Fruit fly (Drosophila melanogaster): ENCODE measurements around the gene CG45067.

Gene CG45067

dm6 chr3L:3083329-3084083 is 30.8 kb downstream of the CG45067 start (continued):
- TF ChIP-seq mam (GFP tag; optimal IDR thresholded peaks at IDR 0.05) (no peak), Hr39 (optimal IDR thresholded peaks at IDR 0.05) (no peak), tgo (GFP tag; IDR thresholded peaks at IDR 0.05) (no peak), cas (GFP tag; IDR thresholded peaks at IDR 0.05) (no peak), CG6654 (GFP tag; optimal IDR thresholded peaks at IDR 0.05) (peak; percentile 7), trem (tag; optimal IDR thresholded peaks at IDR 0.05) (no peak), CG2199 (GFP tag; IDR thresholded peaks at IDR 0.05) (peak; percentile 91; the same call in 2 of the 3 replicates), CG16779 (GFP tag; IDR thresholded peaks at IDR 0.05) (0 out of 2 replicates have a peak, but pooled peaks have one; percentile 50), YL-1 (GFP tag; optimal IDR thresholded peaks at IDR 0.05) (peak; percentile 2), cg (GFP tag; optimal IDR thresholded peaks at IDR 0.05) (no peak), da (GFP tag; optimal IDR thresholded peaks at IDR 0.05) (no peak), CG9609 (GFP tag; optimal IDR thresholded peaks at IDR 0.05) (peak; percentile 31), sens (GFP tag) (peak; percentile 82), CG7987 (GFP tag; optimal IDR thresholded peaks at IDR 0.05) (peak; percentile 51), Dip3 (GFP tag; optimal IDR thresholded peaks at IDR 0.05) (no peak), Vsx1 (GFP tag; optimal IDR thresholded peaks at IDR 0.05) (peak; percentile 85), Hey (tag; optimal IDR thresholded peaks at IDR 0.05) (peak; percentile 69), NC2β (GFP tag; optimal IDR thresholded peaks at IDR 0.05) (peak; percentile 36), Atf3 (GFP tag; optimal IDR thresholded peaks at IDR 0.05) (peak; percentile 28), Ptx1 (GFP tag; IDR thresholded peaks at IDR 0.05) (0 out of 2 replicates have a peak, but pooled peaks have one; percentile 31), pita (GFP tag; optimal IDR thresholded peaks at IDR 0.05) (no peak), so (GFP tag; IDR thresholded peaks at IDR 0.05) (no peak), CG13424 (tag; optimal IDR thresholded peaks at IDR 0.05) (peak; percentile 25), vfl (GFP tag; optimal IDR thresholded peaks at IDR 0.05) (no peak), CG15011 (GFP tag; optimal IDR thresholded peaks at IDR 0.05) (peak; percentile 20), CG14014 (GFP tag; IDR thresholded peaks at IDR 0.05) (peak; percentile 14; the same call in 1 of the 2 replicates), vnd (GFP tag; IDR thresholded peaks at IDR 0.05; ENCODE audit: partially characterized antibody) (no peak; the same call in 2 of the 3 replicates), Dref (GFP tag; IDR thresholded peaks at IDR 0.05) (peak; percentile 49), CG6689 (GFP tag; IDR thresholded peaks at IDR 0.05) (peak; percentile 54; the same call in 1 of the 2 replicates), Doc3 (GFP tag; IDR thresholded peaks at IDR 0.05; ENCODE audit: partially characterized antibody) (no peak), CG17359 (tag; optimal IDR thresholded peaks at IDR 0.05) (peak; percentile 37), HLH3B (GFP tag; IDR thresholded peaks at IDR 0.05) (peak; percentile 47; the same call in 1 of the 2 replicates), CG30403 (GFP tag; optimal IDR thresholded peaks at IDR 0.05) (no peak), klu (GFP tag; IDR thresholded peaks at IDR 0.05) (no peak), Fer3 (tag; optimal IDR thresholded peaks at IDR 0.05) (no peak), al (GFP tag; IDR thresholded peaks at IDR 0.05) (no peak), CG4820 (GFP tag; optimal IDR thresholded peaks at IDR 0.05) (peak; percentile 59), eve (GFP tag; optimal IDR thresholded peaks at IDR 0.05) (peak in 1 of 2 experiments; percentile 77), salm (tag; optimal IDR thresholded peaks at IDR 0.05) (peak; percentile 24), tin (GFP tag; optimal IDR thresholded peaks at IDR 0.05) (no peak), CG2678 (tag; optimal IDR thresholded peaks at IDR 0.05) (peak; percentile 68), run (tag; optimal IDR thresholded peaks at IDR 0.05) (no peak), sd (tag; optimal IDR thresholded peaks at IDR 0.05) (peak; percentile 95), Dfd (GFP tag; optimal IDR thresholded peaks at IDR 0.05) (no peak), CG7556 (GFP tag; optimal IDR thresholded peaks at IDR 0.05) (peak; percentile 17), dmrt99B (tag; optimal IDR thresholded peaks at IDR 0.05) (no peak), CG3847 (GFP tag; IDR thresholded peaks at IDR 0.05) (no peak), CG7357 (GFP tag; IDR thresholded peaks at IDR 0.05) (no peak), lola (GFP tag; optimal IDR thresholded peaks at IDR 0.05) (peak in 1 of 3 experiments; percentile 30), CG1233 (GFP tag; optimal IDR thresholded peaks at IDR 0.05) (peak; percentile 52)

Measured in whole organism, embryonic.